Worm (Caenorhabditis elegans): ENCODE results near the gene Y66A7A.9.

DNA sequence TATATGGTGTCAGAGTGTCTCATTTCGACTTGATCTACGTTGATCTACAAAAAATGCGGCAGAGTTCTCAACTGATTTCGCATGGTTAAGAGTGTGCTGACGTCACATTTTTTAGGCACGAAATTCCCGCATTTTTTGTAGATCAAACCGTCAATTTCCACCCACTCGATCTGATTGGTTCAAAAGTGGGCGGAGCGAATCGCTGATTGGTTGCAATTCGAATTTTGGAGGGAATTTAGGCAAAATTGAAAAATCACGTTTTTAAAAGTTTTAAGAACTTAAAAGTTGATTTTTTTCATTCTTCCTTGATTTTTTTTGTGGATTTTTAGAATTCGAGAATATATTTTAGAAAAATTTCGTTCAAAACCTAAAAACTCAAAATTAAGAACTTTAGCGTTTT lies 44.1 kb upstream of the Y66A7A.9 start:
- TF ChIP-seq ama-1 (optimal IDR thresholded peaks at IDR 0.05) (no peak), flt-1 (GFP tag; IDR thresholded peaks at IDR 0.05) (no peak), pes-1 (GFP tag; IDR thresholded peaks at IDR 0.05) (no peak), hnd-1 (tag; optimal IDR thresholded peaks at IDR 0.05) (no peak), B0310.2 (tag; optimal IDR thresholded peaks at IDR 0.05) (no peak), tbx-11 (GFP tag; IDR thresholded peaks at IDR 0.05) (no peak), ceh-36 (tag; optimal IDR thresholded peaks at IDR 0.05) (no peak), hmbx-1 (tag; optimal IDR thresholded peaks at IDR 0.05) (no peak), ets-7 (tag; optimal IDR thresholded peaks at IDR 0.05) (no peak), tbx-37 (GFP tag; conservative IDR thresholded peaks at IDR 0.05) (no peak), aly-1 (tag; optimal IDR thresholded peaks at IDR 0.05) (no peak), ceh-13 (GFP tag; optimal IDR thresholded peaks at IDR 0.05) (no peak)

Data from whole organism, early embryonic.